Fruit fly (Drosophila melanogaster): Measurements from ENCODE around the gene CG10324.

DNA sequence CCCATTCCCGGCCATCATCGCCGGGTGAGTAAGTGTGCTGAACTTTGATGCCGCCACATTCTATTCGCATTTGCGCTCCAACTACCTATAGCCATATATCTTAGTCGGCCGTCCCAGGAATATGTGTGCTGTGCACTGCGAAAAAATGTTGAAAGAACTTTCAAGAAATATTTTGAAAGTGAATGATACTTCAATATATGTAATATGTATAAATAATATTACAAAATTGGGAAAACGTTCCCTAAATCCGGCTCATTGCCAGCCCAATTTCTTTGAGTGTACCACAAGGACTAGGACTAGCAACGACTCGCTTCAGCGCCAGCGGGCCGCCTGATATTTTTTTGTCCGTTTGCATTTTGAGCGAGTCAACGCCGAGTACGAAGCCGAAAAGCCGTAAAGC lies 26.4 kb upstream of the CG10324 start:
- TF ChIP-seq Dfd (GFP tag; optimal IDR thresholded peaks at IDR 0.05) (no peak), h (GFP tag; optimal IDR thresholded peaks at IDR 0.05) (no peak), fru (GFP tag; optimal IDR thresholded peaks at IDR 0.05) (no peak), foxo (GFP tag; optimal IDR thresholded peaks at IDR 0.05) (no peak), CG32264 (GFP tag; optimal IDR thresholded peaks at IDR 0.05) (no peak), lola (GFP tag; optimal IDR thresholded peaks at IDR 0.05) (no peak), usp (GFP tag; optimal IDR thresholded peaks at IDR 0.05) (no peak), ey (GFP tag; optimal IDR thresholded peaks at IDR 0.05) (no peak), Rel (GFP tag; optimal IDR thresholded peaks at IDR 0.05) (no peak), Rel (tag; optimal IDR thresholded peaks at IDR 0.05) (no peak), psq (GFP tag; optimal IDR thresholded peaks at IDR 0.05) (no peak), Hr78 (GFP tag; optimal IDR thresholded peaks at IDR 0.05) (no peak), Hnf4 (GFP tag; optimal IDR thresholded peaks at IDR 0.05) (no peak), N (GFP tag; optimal IDR thresholded peaks at IDR 0.05) (no peak)

Data from whole organism, wandering third instar larva.